Fruit fly (Drosophila melanogaster): Measurements from ENCODE around the gene Dpy-30L2.

Dpy-30L2 gene

dm6 chr3L:4070996-4071379 lies 23.5 kb upstream of the Dpy-30L2 start (continued):
- TF ChIP-seq Ada2b (GFP tag; IDR thresholded peaks at IDR 0.05) (peak; percentile 83), CG4282 (GFP tag; optimal IDR thresholded peaks at IDR 0.05) (no peak), CG3838 (GFP tag; optimal IDR thresholded peaks at IDR 0.05) (no peak), ind (GFP tag; optimal IDR thresholded peaks at IDR 0.05) (peak; percentile 68)

- TF ChIP-seq CG33213 (GFP tag; optimal IDR thresholded peaks at IDR 0.05) (peak; percentile 72), E2f2 (GFP tag; IDR thresholded peaks at IDR 0.05) (peak; percentile 69), CG9817 (tag; optimal IDR thresholded peaks at IDR 0.05) (peak; percentile 87), Mad (GFP tag; optimal IDR thresholded peaks at IDR 0.05) (peak; percentile 81), CG3163 (GFP tag; optimal IDR thresholded peaks at IDR 0.05) (peak; percentile 71), CG10959 (GFP tag; IDR thresholded peaks at IDR 0.05) (peak; percentile 73), CG3065 (GFP tag; optimal IDR thresholded peaks at IDR 0.05) (peak; percentile 65), trem (tag; optimal IDR thresholded peaks at IDR 0.05) (peak; percentile 13), CG2116 (GFP tag; optimal IDR thresholded peaks at IDR 0.05) (peak; percentile 13), unpg (GFP tag; optimal IDR thresholded peaks at IDR 0.05) (peak; percentile 90), ken (GFP tag; IDR thresholded peaks at IDR 0.05) (peak; percentile 94), sens (GFP tag) (peak; percentile 92), H15 (GFP tag; IDR thresholded peaks at IDR 0.05) (peak; percentile 87), Eip74EF (GFP tag; optimal IDR thresholded peaks at IDR 0.05) (no peak), dmrt99B (tag; optimal IDR thresholded peaks at IDR 0.05) (peak; percentile 87), btn (GFP tag; optimal IDR thresholded peaks at IDR 0.05) (peak; percentile 75), Oli (tag; optimal IDR thresholded peaks at IDR 0.05) (peak; percentile 90), aop (GFP tag; IDR thresholded peaks at IDR 0.05) (peak; percentile 70; the same call in 1 of the 2 replicates), CG13894 (tag; optimal IDR thresholded peaks at IDR 0.05) (no peak), CG12071 (GFP tag; optimal IDR thresholded peaks at IDR 0.05) (peak; percentile 89), dimm (GFP tag; IDR thresholded peaks at IDR 0.05) (peak; percentile 86), zf30C (GFP tag; optimal IDR thresholded peaks at IDR 0.05) (no peak), Sox100B (GFP tag; optimal IDR thresholded peaks at IDR 0.05) (peak; percentile 61), H2.0 (GFP tag; IDR thresholded peaks at IDR 0.05) (peak; percentile 94), HmgD (GFP tag; optimal IDR thresholded peaks at IDR 0.05) (peak; percentile 81), Bgb (GFP tag; IDR thresholded peaks at IDR 0.05; ENCODE audit: partially characterized antibody) (no peak), run (tag; optimal IDR thresholded peaks at IDR 0.05) (peak; percentile 65), ab (GFP tag; optimal IDR thresholded peaks at IDR 0.05) (peak; percentile 78), CG17385 (GFP tag; optimal IDR thresholded peaks at IDR 0.05) (peak; percentile 82), ap (GFP tag; IDR thresholded peaks at IDR 0.05) (peak; percentile 93), CG14667 (GFP tag; IDR thresholded peaks at IDR 0.05) (peak; percentile 89), mld (GFP tag; IDR thresholded peaks at IDR 0.05; ENCODE audit: partially characterized antibody) (no peak), CG4730 (GFP tag; IDR thresholded peaks at IDR 0.05) (peak; percentile 90), Myb (GFP tag; optimal IDR thresholded peaks at IDR 0.05) (peak; percentile 68), br (optimal IDR thresholded peaks at IDR 0.05) (no peak), MTF-1 (GFP tag; optimal IDR thresholded peaks at IDR 0.05; ENCODE audit: borderline replicate concordance) (peak; percentile 73), Antp (GFP tag; optimal IDR thresholded peaks at IDR 0.05) (peak; percentile 88), D (optimal IDR thresholded peaks at IDR 0.05) (no peak), D (GFP tag; optimal IDR thresholded peaks at IDR 0.05) (peak; percentile 59), pb (GFP tag; optimal IDR thresholded peaks at IDR 0.05) (peak; percentile 88), vnd (GFP tag; IDR thresholded peaks at IDR 0.05; ENCODE audit: partially characterized antibody) (no peak), ems (GFP tag; optimal IDR thresholded peaks at IDR 0.05) (peak; percentile 47), CG10274 (GFP tag; optimal IDR thresholded peaks at IDR 0.05) (peak; percentile 86), CG1602 (GFP tag; optimal IDR thresholded peaks at IDR 0.05) (peak; percentile 72), CG10543 (GFP tag; optimal IDR thresholded peaks at IDR 0.05) (peak; percentile 49)
These were observed 22.9 kb upstream of the Dpy-30L2 start for dm6 chr3L:4070221-4070995.

Data from whole organism, embryonic.